Worm (Caenorhabditis elegans) whole organism, midembryonic: ENCODE data around the gene Y53C12A.3.

Source experiments
- flt-1 ChIP-seq: fragments of 200-800 bp; sonication (Bioruptor generic); IDR thresholded peaks from 2 replicates; pipeline ENCODE4 v1.3.6; 2022; ENCODE audit warnings: missing genetic modification characterization, missing compliant biosample characterization
- klf-2 ChIP-seq: fragments of 200-800 bp; sonication (Bioruptor generic); conservative IDR thresholded peaks from 2 replicates; pipeline ENCODE4 v1.3.6; 2022; ENCODE audit warnings: missing genetic modification reagents, missing genetic modification characterization, missing compliant biosample characterization
- ztf-29 ChIP-seq: fragments of 200-800 bp; sonication (Bioruptor generic); IDR thresholded peaks from 2 replicates; pipeline ENCODE4 v1.3.6; 2022; ENCODE audit warnings: missing genetic modification reagents, missing genetic modification characterization, missing compliant biosample characterization

DNA sequence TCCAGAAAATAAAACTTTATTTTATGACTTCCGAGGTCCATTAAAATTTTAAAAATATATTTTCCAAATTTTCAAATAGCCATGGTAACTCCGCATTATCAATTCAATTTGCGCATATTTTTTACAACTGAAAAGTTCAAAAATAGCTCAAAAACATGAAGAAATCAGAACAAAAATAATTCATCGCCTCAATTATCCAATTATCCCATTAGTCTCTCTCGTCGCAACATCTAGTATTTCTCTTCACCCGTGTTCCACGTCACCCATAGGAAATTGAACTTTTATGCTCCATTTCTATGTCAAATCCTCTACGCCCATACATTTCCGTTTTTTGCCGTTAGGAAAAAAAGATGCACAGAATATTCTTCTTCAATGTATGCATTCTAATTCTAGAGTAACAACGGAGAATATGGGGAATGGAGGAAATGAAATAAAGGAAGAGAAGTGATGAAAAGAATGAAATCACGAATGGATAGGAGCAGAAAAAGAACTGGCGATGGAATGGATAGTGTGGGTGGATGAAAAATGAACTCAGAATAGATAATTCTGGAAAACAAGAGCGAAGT, 15.9 kb downstream of the Y53C12A.3 start:
- TF ChIP-seq flt-1 (GFP tag; lab: Robert Waterston, UW) (no peak), ztf-29 (GFP tag; lab: Robert Waterston, UW) (no peak), klf-2 (GFP tag; lab: Robert Waterston, UW) (no peak)
